Worm (Caenorhabditis elegans): ENCODE results near the gene lbp-3.

ce11 chrX:3250481-3251091, 6.6 kb upstream of the lbp-3 start, which contains the start of gene pqn-37:
- TF ChIP-seq ceh-48 (tag; optimal IDR thresholded peaks at IDR 0.05) = no peak
- no peak for TF ChIP-seq unc-86 (tag; optimal IDR thresholded peaks at IDR 0.05)
- TF ChIP-seq unc-55 (GFP tag; optimal IDR thresholded peaks at IDR 0.05) = no peak
- TF ChIP-seq ceh-2 (tag; optimal IDR thresholded peaks at IDR 0.05) = no peak
- no peak for TF ChIP-seq ama-1 (optimal IDR thresholded peaks at IDR 0.05)
- TF ChIP-seq odd-2 (tag; optimal IDR thresholded peaks at IDR 0.05) = no peak
- no peak for TF ChIP-seq pha-4 (tag; optimal IDR thresholded peaks at IDR 0.05)
- TF ChIP-seq ceh-34 (tag; optimal IDR thresholded peaks at IDR 0.05) = no peak
- TF ChIP-seq sox-4 (tag; optimal IDR thresholded peaks at IDR 0.05) = no peak
- no peak for TF ChIP-seq sdc-2 (tag; optimal IDR thresholded peaks at IDR 0.05)
- TF ChIP-seq nhr-11 (tag; optimal IDR thresholded peaks at IDR 0.05) = no peak
- no peak for TF ChIP-seq hlh-15 (tag; optimal IDR thresholded peaks at IDR 0.05)

Data from whole organism, late embryonic.